Worm (Caenorhabditis elegans): ENCODE measurements around the gene D1005.5.

D1005.5 gene

DNA sequence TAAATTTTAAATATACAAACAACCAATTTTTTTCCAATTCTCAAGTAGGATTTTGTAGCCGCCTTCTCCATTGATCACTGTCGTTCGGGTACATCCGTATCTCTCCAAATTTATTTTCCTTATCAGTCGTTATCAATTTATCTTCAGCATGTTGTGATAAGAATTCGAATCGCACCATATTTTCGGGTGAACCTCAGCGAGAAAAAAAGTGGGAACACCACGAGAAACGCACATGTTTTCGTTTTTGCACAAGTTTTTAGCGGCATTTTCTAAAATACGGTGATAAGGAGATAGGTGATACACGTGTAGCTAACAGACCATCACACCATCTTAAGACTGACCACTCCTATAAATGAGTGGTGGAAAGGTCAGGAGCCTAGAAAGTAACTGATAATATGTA is 5.2 kb upstream of the D1005.5 start:
- TF ChIP-seq aly-2 (tag; optimal IDR thresholded peaks at IDR 0.05) (no peak), aha-1 (tag; optimal IDR thresholded peaks at IDR 0.05) (no peak), ets-5 (GFP tag; IDR thresholded peaks at IDR 0.05) (no peak), lsy-2 (tag; optimal IDR thresholded peaks at IDR 0.05) (no peak), sox-4 (tag; optimal IDR thresholded peaks at IDR 0.05) (no peak), snu-23 (GFP tag; optimal IDR thresholded peaks at IDR 0.05) (peak; percentile 29), elt-2 (tag; optimal IDR thresholded peaks at IDR 0.05) (peak; percentile 97), fkh-4 (tag; optimal IDR thresholded peaks at IDR 0.05; ENCODE audit: borderline replicate concordance) (no peak), ceh-63 (GFP tag; optimal IDR thresholded peaks at IDR 0.05) (no peak), ceh-88 (GFP tag; IDR thresholded peaks at IDR 0.05) (no peak), ceh-90 (tag; optimal IDR thresholded peaks at IDR 0.05) (no peak), fkh-8 (tag; optimal IDR thresholded peaks at IDR 0.05) (no peak), skn-1 (tag; optimal IDR thresholded peaks at IDR 0.05) (no peak), tlp-1 (tag; optimal IDR thresholded peaks at IDR 0.05) (no peak), nhr-77 (tag; optimal IDR thresholded peaks at IDR 0.05) (no peak), pag-3 (tag; optimal IDR thresholded peaks at IDR 0.05; ENCODE audit: borderline replicate concordance, insufficient read depth) (no peak), jun-1 (tag; optimal IDR thresholded peaks at IDR 0.05) (peak; percentile 53), nhr-237 (tag; optimal IDR thresholded peaks at IDR 0.05) (no peak), rnt-1 (tag; optimal IDR thresholded peaks at IDR 0.05) (no peak), hpl-2 (GFP tag; optimal IDR thresholded peaks at IDR 0.05) (no peak), unc-130 (tag; optimal IDR thresholded peaks at IDR 0.05) (no peak), unc-30 (tag; optimal IDR thresholded peaks at IDR 0.05) (no peak), grh-1 (GFP tag; IDR thresholded peaks at IDR 0.05) (no peak), fkh-10 (GFP tag; optimal IDR thresholded peaks at IDR 0.05) (no peak), efl-1 (optimal IDR thresholded peaks at IDR 0.05) (no peak), efl-1 (GFP tag; optimal IDR thresholded peaks at IDR 0.05 in 1 of 2) (peak in 1 of 2 experiments; percentile 34), ztf-4 (tag; optimal IDR thresholded peaks at IDR 0.05) (no peak), unc-62 (GFP tag; optimal IDR thresholded peaks at IDR 0.05) (no peak), C34B4.2 (tag; optimal IDR thresholded peaks at IDR 0.05) (no peak), dpl-1 (GFP tag; optimal IDR thresholded peaks at IDR 0.05) (no peak), lin-35 (GFP tag; optimal IDR thresholded peaks at IDR 0.05) (peak in 1 of 2 experiments; percentile 25), F16B12.6 (tag; optimal IDR thresholded peaks at IDR 0.05) (no peak), fos-1 (tag; optimal IDR thresholded peaks at IDR 0.05) (no peak), nhr-28 (tag; optimal IDR thresholded peaks at IDR 0.05) (no peak), C16A3.4 (tag; optimal IDR thresholded peaks at IDR 0.05) (no peak), vab-15 (tag; optimal IDR thresholded peaks at IDR 0.05) (no peak), blmp-1 (tag; optimal IDR thresholded peaks at IDR 0.05) (peak; percentile 58), alr-1 (tag; optimal IDR thresholded peaks at IDR 0.05; ENCODE audit: borderline replicate concordance) (no peak), zip-4 (GFP tag; optimal IDR thresholded peaks at IDR 0.05) (no peak), ama-1 (optimal IDR thresholded peaks at IDR 0.05) (no peak), sptf-1 (tag; optimal IDR thresholded peaks at IDR 0.05) (no peak), nhr-12 (tag; optimal IDR thresholded peaks at IDR 0.05) (no peak), nhr-84 (tag; optimal IDR thresholded peaks at IDR 0.05) (no peak), nhr-71 (tag; optimal IDR thresholded peaks at IDR 0.05) (peak; percentile 62), lin-14 (GFP tag; optimal IDR thresholded peaks at IDR 0.05) (peak; percentile 65), C04F5.9 (tag; optimal IDR thresholded peaks at IDR 0.05) (no peak), pqm-1 (tag; optimal IDR thresholded peaks at IDR 0.05) (no peak), ztf-11 (tag; optimal IDR thresholded peaks at IDR 0.05) (no peak), pax-3 (tag; optimal IDR thresholded peaks at IDR 0.05) (no peak), dsc-1 (tag; optimal IDR thresholded peaks at IDR 0.05) (no peak), xbp-1 (tag; optimal IDR thresholded peaks at IDR 0.05) (no peak), irx-1 (tag; optimal IDR thresholded peaks at IDR 0.05) (no peak), tbx-2 (tag; optimal IDR thresholded peaks at IDR 0.05) (no peak), ceh-82 (tag; optimal IDR thresholded peaks at IDR 0.05) (no peak), nhr-76 (tag; optimal IDR thresholded peaks at IDR 0.05) (no peak), mep-1 (tag; optimal IDR thresholded peaks at IDR 0.05) (peak; percentile 9)
